Fruit fly (Drosophila melanogaster): ENCODE measurements around the gene Trmt61.

Trmt61 gene

dm6 chr3R:26055214-26055632, 4.1 kb upstream of the Trmt61 start, which contains the start of gene Cmpk (continued):
- TF ChIP-seq nerfin-1 (tag; optimal IDR thresholded peaks at IDR 0.05): peak; percentile 69
- peak; percentile 76 for TF ChIP-seq HmgZ (tag; optimal IDR thresholded peaks at IDR 0.05)
- TF ChIP-seq CG30020 (tag; optimal IDR thresholded peaks at IDR 0.05): no peak
- TF ChIP-seq gcm (GFP tag; optimal IDR thresholded peaks at IDR 0.05): peak; percentile 67
- TF ChIP-seq Med (GFP tag): peak; percentile 96
- TF ChIP-seq prd (optimal IDR thresholded peaks at IDR 0.05): no peak
- TF ChIP-seq prd (GFP tag; IDR thresholded peaks at IDR 0.05): peak; percentile 44; the same call in 2 of the 3 replicates
- peak; percentile 70 for TF ChIP-seq CG17802 (tag; optimal IDR thresholded peaks at IDR 0.05)
- peak; percentile 28 for TF ChIP-seq Antp (GFP tag; optimal IDR thresholded peaks at IDR 0.05)
- TF ChIP-seq dm (GFP tag; optimal IDR thresholded peaks at IDR 0.05): peak; percentile 53
- peak; percentile 43 for TF ChIP-seq CG8359 (GFP tag; optimal IDR thresholded peaks at IDR 0.05; ENCODE audit: borderline replicate concordance)
- no peak for TF ChIP-seq Neu2 (GFP tag; optimal IDR thresholded peaks at IDR 0.05; ENCODE audit: borderline replicate concordance)
- TF ChIP-seq CG32767 (GFP tag; IDR thresholded peaks at IDR 0.05): peak; percentile 47; the same call in 1 of the 2 replicates
- no peak for TF ChIP-seq NC2α (GFP tag; optimal IDR thresholded peaks at IDR 0.05)
- TF ChIP-seq dati (GFP tag; IDR thresholded peaks at IDR 0.05): no peak
- TF ChIP-seq Opbp (GFP tag; IDR thresholded peaks at IDR 0.05; ENCODE audit: partially characterized antibody): 0 out of 3 replicates have a peak, but pooled peaks have one; percentile 33
- peak; percentile 91 for TF ChIP-seq HLHmδ (GFP tag; optimal IDR thresholded peaks at IDR 0.05)
- TF ChIP-seq Usf (GFP tag; optimal IDR thresholded peaks at IDR 0.05): peak; percentile 34
- TF ChIP-seq BEAF-32 (GFP tag; optimal IDR thresholded peaks at IDR 0.05): peak; percentile 29
- TF ChIP-seq CkIIα-i1 (GFP tag; IDR thresholded peaks at IDR 0.05): no peak
- 0 out of 2 replicates have a peak, but pooled peaks have one; percentile 28 for TF ChIP-seq tna (GFP tag; IDR thresholded peaks at IDR 0.05; ENCODE audit: partially characterized antibody)
- no peak for TF ChIP-seq mld (GFP tag; IDR thresholded peaks at IDR 0.05; ENCODE audit: partially characterized antibody)
- TF ChIP-seq Nf-YC (tag; optimal IDR thresholded peaks at IDR 0.05): peak; percentile 57
- peak; percentile 43 for TF ChIP-seq CG8924 (tag; optimal IDR thresholded peaks at IDR 0.05)
- peak; percentile 66; the same call in 2 of the 3 replicates for TF ChIP-seq sr (GFP tag; IDR thresholded peaks at IDR 0.05)
- TF ChIP-seq CG10959 (GFP tag; IDR thresholded peaks at IDR 0.05): 0 out of 2 replicates have a peak, but pooled peaks have one; percentile 10
- TF ChIP-seq CG17385 (GFP tag; optimal IDR thresholded peaks at IDR 0.05): peak; percentile 80
- TF ChIP-seq eyg (GFP tag; optimal IDR thresholded peaks at IDR 0.05): peak; percentile 43
- peak; percentile 38 to 56 for TF ChIP-seq Hr51 (GFP tag; optimal IDR thresholded peaks at IDR 0.05)
- no peak for TF ChIP-seq peb (GFP tag; IDR thresholded peaks at IDR 0.05)
- TF ChIP-seq CG18764 (GFP tag; optimal IDR thresholded peaks at IDR 0.05): peak; percentile 12
- no peak for TF ChIP-seq oc (tag; optimal IDR thresholded peaks at IDR 0.05)
- TF ChIP-seq rib (GFP tag; IDR thresholded peaks at IDR 0.05): no peak
- peak; percentile 68 for TF ChIP-seq CG31441 (GFP tag; IDR thresholded peaks at IDR 0.05)
- peak; percentile 26; the same call in 1 of the 2 replicates for TF ChIP-seq CG31224 (GFP tag; IDR thresholded peaks at IDR 0.05)
- peak; percentile 88; the same call in 2 of the 4 replicates for TF ChIP-seq chinmo (GFP tag; IDR thresholded peaks at IDR 0.05; ENCODE audit: partially characterized antibody)
- peak; percentile 80 for TF ChIP-seq CG12769 (tag; optimal IDR thresholded peaks at IDR 0.05)
- no peak for TF ChIP-seq CG32772 (GFP tag; IDR thresholded peaks at IDR 0.05)
- TF ChIP-seq E2f2 (GFP tag; IDR thresholded peaks at IDR 0.05): peak; percentile 92
- peak; percentile 89 for TF ChIP-seq CG34376 (GFP tag; optimal IDR thresholded peaks at IDR 0.05)
- TF ChIP-seq bsh (GFP tag; optimal IDR thresholded peaks at IDR 0.05): peak in 1 of 2 experiments; percentile 60
- TF ChIP-seq CG14014 (GFP tag; IDR thresholded peaks at IDR 0.05): no peak; the same call in 1 of the 2 replicates
- peak; percentile 39 for TF ChIP-seq CG13624 (GFP tag; optimal IDR thresholded peaks at IDR 0.05)
- peak; percentile 40 for TF ChIP-seq sna (GFP tag; IDR thresholded peaks at IDR 0.05; ENCODE audit: partially characterized antibody)
- no peak for TF ChIP-seq CG13894 (tag; optimal IDR thresholded peaks at IDR 0.05)
- TF ChIP-seq MBD-R2 (GFP tag; IDR thresholded peaks at IDR 0.05): peak; percentile 82
- TF ChIP-seq CG3726 (GFP tag; IDR thresholded peaks at IDR 0.05): no peak
- TF ChIP-seq bbx (GFP tag; IDR thresholded peaks at IDR 0.05; ENCODE audit: partially characterized antibody): peak; percentile 68; the same call in 1 of the 2 replicates
- TF ChIP-seq CG11695 (GFP tag; IDR thresholded peaks at IDR 0.05): 0 out of 3 replicates have a peak, but pooled peaks have one; percentile 16
